Worm (Caenorhabditis elegans) whole organism, mixed stage, embryonic: ENCODE results near the gene clx-1.

ENCODE experiments used
- bed-3 ChIP-seq: fragments of 200-800 bp; sonication (Bioruptor generic); optimal IDR thresholded peaks from 3 replicates; lab custom pipeline; 2018; ENCODE audit warnings: mild to moderate bottlenecking, missing genetic modification characterization, moderate library complexity, missing compliant biosample characterization
- ceh-39 ChIP-seq: fragments of 150-350 bp; optimal IDR thresholded peaks from 2 replicates; lab custom pipeline; 2014; ENCODE audit warnings: missing biosample characterization, missing genetic modification characterization
- ceh-43 ChIP-seq: fragments of 200-800 bp; sonication (Bioruptor generic); optimal IDR thresholded peaks from 2 replicates; lab custom pipeline; 2018; ENCODE audit warnings: mild to moderate bottlenecking, missing genetic modification characterization, moderate library complexity, missing compliant biosample characterization
- ceh-83 ChIP-seq: fragments of 200-800 bp; sonication (Bioruptor generic); optimal IDR thresholded peaks from 2 replicates; lab custom pipeline; 2018; ENCODE audit warnings: mild to moderate bottlenecking, missing genetic modification characterization, missing compliant biosample characterization
- ces-1 ChIP-seq: fragments of 150-350 bp; optimal IDR thresholded peaks from 2 replicates; lab custom pipeline; 2014; ENCODE audit warnings: missing biosample characterization, missing genetic modification reagents, missing genetic modification characterization
- cnd-1 ChIP-seq: fragments of 200-800 bp; sonication (Bioruptor generic); optimal IDR thresholded peaks from 2 replicates; lab custom pipeline; 2018; ENCODE audit warnings: mild to moderate bottlenecking, missing genetic modification characterization, missing compliant biosample characterization
- drap-1 ChIP-seq: fragments of 200-800 bp; sonication (Bioruptor generic); optimal IDR thresholded peaks from 3 replicates; lab custom pipeline; 2018; ENCODE audit warnings: mild to moderate bottlenecking, missing genetic modification characterization, missing compliant biosample characterization
- elt-1 ChIP-seq: sonication (generic microtip); optimal IDR thresholded peaks from 2 replicates; lab custom pipeline; 2017; ENCODE audit warnings: missing genetic modification characterization, mild to moderate bottlenecking, missing compliant biosample characterization, antibody characterized with exemption, moderate library complexity, borderline replicate concordance; ENCODE audit not compliant: insufficient read depth
- elt-3 ChIP-seq: fragments of 150-350 bp; optimal IDR thresholded peaks from 2 replicates; lab custom pipeline; 2014; ENCODE audit warnings: missing biosample characterization, missing genetic modification characterization
- hlh-1 ChIP-seq: fragments of 150-350 bp; optimal IDR thresholded peaks from 2 replicates; lab custom pipeline; 2014; ENCODE audit warnings: missing biosample characterization, missing genetic modification reagents, missing genetic modification characterization
- lin-13 ChIP-seq: fragments of 150-350 bp; optimal IDR thresholded peaks from 2 replicates; lab custom pipeline; 2014; ENCODE audit warnings: missing biosample characterization, missing genetic modification characterization
- lin-32 ChIP-seq: fragments of 200-800 bp; sonication (Bioruptor generic); optimal IDR thresholded peaks from 2 replicates; lab custom pipeline; 2018; ENCODE audit warnings: mild to moderate bottlenecking, missing genetic modification characterization, missing compliant biosample characterization
- lsy-2 ChIP-seq: fragments of 150-350 bp; optimal IDR thresholded peaks from 2 replicates; lab custom pipeline; 2014; ENCODE audit warnings: missing biosample characterization, missing genetic modification characterization
- mab-5 ChIP-seq: fragments of 150-350 bp; optimal IDR thresholded peaks from 2 replicates; lab custom pipeline; 2014; ENCODE audit warnings: missing biosample characterization, missing genetic modification characterization
- mep-1 ChIP-seq: fragments of 150-350 bp; optimal IDR thresholded peaks from 2 replicates; lab custom pipeline; 2017; ENCODE audit warnings: missing biosample characterization, missing genetic modification reagents, missing genetic modification characterization, inconsistent platforms
- mls-2 ChIP-seq: sonication (generic microtip); optimal IDR thresholded peaks from 2 replicates; lab custom pipeline; 2016; ENCODE audit warnings: mild to moderate bottlenecking, missing genetic modification characterization, moderate library complexity, missing compliant biosample characterization
- nhr-12 ChIP-seq: fragments of 150-350 bp; optimal IDR thresholded peaks from 2 replicates; lab custom pipeline; 2014; ENCODE audit warnings: missing biosample characterization, missing genetic modification characterization
- nhr-2 ChIP-seq: fragments of 150-350 bp; optimal IDR thresholded peaks from 2 replicates; lab custom pipeline; 2014; ENCODE audit warnings: missing biosample characterization, missing genetic modification characterization
- nhr-237 ChIP-seq: fragments of 150-350 bp; optimal IDR thresholded peaks from 2 replicates; lab custom pipeline; 2014; ENCODE audit warnings: missing biosample characterization, missing genetic modification characterization
- nhr-76 ChIP-seq: sonication (generic microtip); optimal IDR thresholded peaks from 2 replicates; lab custom pipeline; 2017; ENCODE audit warnings: missing biosample characterization, missing genetic modification characterization
- pha-4 ChIP-seq: fragments of 150-350 bp; optimal IDR thresholded peaks from 2 replicates; lab custom pipeline; 2018; ENCODE audit warnings: missing biosample characterization, missing genetic modification reagents, missing genetic modification characterization
- sem-2 ChIP-seq: fragments of 200-800 bp; sonication (Bioruptor generic); optimal IDR thresholded peaks from 2 replicates; lab custom pipeline; 2018; ENCODE audit warnings: mild to moderate bottlenecking, missing genetic modification characterization, missing compliant biosample characterization
- snpc-4 ChIP-seq: fragments of 150-350 bp; optimal IDR thresholded peaks from 2 replicates; lab custom pipeline; 2014; ENCODE audit warnings: missing biosample characterization, missing genetic modification characterization
- sptf-1 ChIP-seq: sonication (generic microtip); optimal IDR thresholded peaks from 2 replicates; lab custom pipeline; 2017; ENCODE audit warnings: mild to moderate bottlenecking, missing genetic modification characterization, moderate library complexity, missing compliant biosample characterization
- unc-120 ChIP-seq: sonication (generic microtip); optimal IDR thresholded peaks from 2 replicates; lab custom pipeline; 2017; ENCODE audit warnings: missing genetic modification characterization, missing compliant biosample characterization; ENCODE audit not compliant: poor library complexity, severe bottlenecking
- unc-39 ChIP-seq: fragments of 150-350 bp; optimal IDR thresholded peaks from 2 replicates; lab custom pipeline; 2014; ENCODE audit warnings: missing biosample characterization, missing genetic modification characterization
- unc-62 ChIP-seq: fragments of 150-350 bp; optimal IDR thresholded peaks from 2 replicates; lab custom pipeline; 2014; ENCODE audit warnings: missing biosample characterization, missing genetic modification reagents, missing genetic modification characterization
- zip-8 ChIP-seq: fragments of 150-350 bp; optimal IDR thresholded peaks from 2 replicates; lab custom pipeline; 2014; ENCODE audit warnings: missing biosample characterization, missing genetic modification characterization

Gene clx-1

ce11 chrIV:7734173-7734572 lies 275 bp upstream of the clx-1 start:
- TF ChIP-seq elt-1 (tag; lab: Kevin White, UChicago) (no peak), ceh-39 (tag; lab: Kevin White, UChicago) (no peak)

DNA sequence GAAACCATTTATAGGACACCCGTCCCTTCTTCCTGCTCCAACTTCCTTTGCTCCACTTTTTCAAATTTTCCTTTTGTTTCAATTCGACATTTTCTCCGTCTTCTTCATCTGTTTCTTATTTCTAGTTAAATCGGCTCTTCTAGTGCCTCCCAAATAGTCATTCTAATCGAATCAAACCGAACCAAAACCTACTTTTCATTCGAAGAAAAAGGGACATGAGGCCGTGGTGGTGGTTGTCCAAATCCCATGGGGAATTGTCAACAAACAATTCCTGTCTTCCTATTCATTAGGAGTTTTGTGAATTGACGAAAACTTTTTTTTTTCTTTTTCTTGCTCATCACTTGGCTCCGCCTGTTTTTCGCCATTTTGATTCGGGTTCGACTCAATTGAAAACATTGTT lies 2.2 kb downstream of the clx-1 start:
- no peak for TF ChIP-seq nhr-76 (tag; lab: Kevin White, UChicago)
- peak; percentile 50 for TF ChIP-seq ces-1

DNA sequence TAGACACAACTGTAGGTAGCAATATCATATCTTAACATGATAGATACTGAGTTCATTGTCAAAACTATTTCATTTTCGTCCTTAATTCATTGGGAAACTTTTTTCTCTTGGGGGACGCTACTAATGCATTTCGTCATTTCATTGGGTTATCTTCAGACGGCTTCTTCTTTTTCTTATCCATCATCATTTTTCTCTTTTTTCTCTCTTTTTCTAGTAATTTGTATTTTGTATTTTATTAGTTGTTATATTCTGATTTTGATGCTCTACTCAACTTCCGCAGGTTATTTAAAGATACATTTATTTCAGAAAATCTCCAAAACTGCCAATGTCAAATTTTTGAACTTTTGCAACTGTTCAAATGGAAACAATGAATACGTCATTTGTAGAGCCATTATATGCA lies 9.1 kb downstream of the clx-1 start, which contains the start of gene npr-35:
npr-35 (plus strand) TSS at position 301 of the 400 bp plus-strand sequence.
- TF ChIP-seq nhr-2 (tag; lab: Kevin White, UChicago), result no peak
- TF ChIP-seq sem-2 (GFP tag; lab: Kevin White, UChicago), result no peak
- TF ChIP-seq hlh-1 (tag; lab: Kevin White, UChicago), result no peak
- TF ChIP-seq unc-39 (tag; lab: Kevin White, UChicago), result no peak
- no peak for TF ChIP-seq lin-32 (GFP tag; lab: Kevin White, UChicago)
- no peak for TF ChIP-seq nhr-76 (tag; lab: Kevin White, UChicago)
- TF ChIP-seq drap-1 (GFP tag; lab: Kevin White, UChicago), result no peak
- TF ChIP-seq lsy-2 (tag; lab: Kevin White, UChicago), result no peak
- no peak for TF ChIP-seq nhr-12
- TF ChIP-seq bed-3 (GFP tag; lab: Kevin White, UChicago), result no peak
- no peak for TF ChIP-seq snpc-4 (tag; lab: Kevin White, UChicago)
- TF ChIP-seq ceh-43 (GFP tag; lab: Kevin White, UChicago), result no peak
- no peak for TF ChIP-seq elt-1 (tag; lab: Kevin White, UChicago)
- TF ChIP-seq mls-2, result no peak
- no peak for TF ChIP-seq unc-62 (GFP tag; lab: Kevin White, UChicago)
- TF ChIP-seq cnd-1 (tag; lab: Kevin White, UChicago), result no peak
- no peak for TF ChIP-seq elt-3 (tag; lab: Kevin White, UChicago)
- TF ChIP-seq unc-120 (tag; lab: Kevin White, UChicago), result no peak
- TF ChIP-seq ceh-83 (GFP tag; lab: Kevin White, UChicago), result no peak
- TF ChIP-seq pha-4 (tag; lab: Kevin White, UChicago), result no peak
- TF ChIP-seq, all 35 proteins: peak for 0

DNA sequence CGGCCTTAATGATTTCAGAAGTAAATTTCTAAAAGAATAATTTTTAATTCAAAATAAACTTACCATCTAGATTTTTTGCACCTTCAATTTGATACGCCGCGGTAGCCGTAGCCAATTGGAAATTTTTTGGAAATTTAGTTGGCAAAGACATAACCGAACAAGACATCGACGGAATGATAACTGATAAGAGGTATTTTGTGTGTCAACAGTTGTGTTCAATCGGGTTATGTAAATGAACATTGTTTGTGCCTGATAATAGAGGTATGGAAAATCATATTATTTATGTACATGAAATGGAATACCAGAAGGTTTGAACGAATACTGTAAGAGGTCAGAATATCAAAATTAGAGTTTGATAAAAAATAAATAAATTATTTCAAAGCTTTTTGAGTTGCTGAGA lies 13.4 kb downstream of the clx-1 start, which contains the start of gene klo-1:
klo-1 (minus strand) TSS at position 388 of the 400 bp plus-strand sequence.
- no peak for TF ChIP-seq unc-39 (tag; lab: Kevin White, UChicago)
- no peak for TF ChIP-seq ces-1
- no peak for TF ChIP-seq unc-120 (tag; lab: Kevin White, UChicago)
- TF ChIP-seq mab-5 (tag; lab: Kevin White, UChicago), result no peak

DNA sequence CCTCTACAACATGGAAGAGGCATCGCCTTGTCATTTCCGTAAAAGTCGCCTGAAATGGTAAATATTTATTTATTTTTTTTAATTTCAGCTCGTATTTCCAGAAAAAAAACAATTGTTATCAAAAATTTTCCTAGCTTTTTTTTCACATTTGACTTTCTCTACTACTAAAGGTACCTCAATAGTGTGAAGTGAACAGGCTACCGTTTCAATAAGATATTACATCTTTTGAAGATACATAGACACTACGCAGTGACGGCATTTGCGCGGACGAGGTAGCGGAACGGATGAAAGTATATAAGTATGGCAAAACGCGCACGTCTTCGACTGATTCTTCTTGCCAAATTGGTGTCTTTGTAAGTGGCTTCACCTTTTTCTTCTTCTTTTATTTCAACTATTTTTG lies 18.7 kb downstream of the clx-1 start, which contains the start of gene col-14:
col-14 (plus strand) TSS at position 301 of the 400 bp plus-strand sequence.
- no peak for TF ChIP-seq lin-13 (tag; lab: Kevin White, UChicago)
- no peak for TF ChIP-seq unc-39 (tag; lab: Kevin White, UChicago)
- no peak for TF ChIP-seq mep-1 (tag; lab: Kevin White, UChicago)
- TF ChIP-seq zip-8 (tag; lab: Kevin White, UChicago), result no peak
- no peak for TF ChIP-seq sptf-1
- TF ChIP-seq, all 35 proteins: peak for 0

DNA sequence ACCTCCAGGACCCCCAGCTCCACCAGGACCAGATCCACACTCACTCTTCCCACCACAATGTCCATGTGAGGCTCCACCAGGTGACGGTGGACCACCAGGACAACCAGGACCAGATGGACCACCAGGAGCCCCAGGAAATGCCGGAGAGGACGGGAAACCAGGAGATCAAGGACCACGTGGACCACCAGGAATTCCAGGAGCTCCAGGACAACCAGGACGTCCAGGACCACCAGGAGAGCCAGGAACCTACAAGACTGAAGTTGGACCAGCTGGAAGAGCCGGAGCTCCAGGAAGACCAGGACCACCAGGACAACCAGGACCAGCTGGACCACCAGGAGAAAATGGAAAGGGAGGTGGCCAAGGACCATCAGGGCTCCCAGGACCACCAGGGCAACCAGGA lies 19.7 kb downstream of the clx-1 start:
- TF ChIP-seq zip-8 (tag; lab: Kevin White, UChicago) (no peak), lin-13 (tag; lab: Kevin White, UChicago) (no peak), ces-1 (no peak), lin-32 (GFP tag; lab: Kevin White, UChicago) (no peak), ceh-39 (tag; lab: Kevin White, UChicago) (no peak), nhr-237 (no peak)
- TF ChIP-seq, all 35 proteins: peak for 0

DNA sequence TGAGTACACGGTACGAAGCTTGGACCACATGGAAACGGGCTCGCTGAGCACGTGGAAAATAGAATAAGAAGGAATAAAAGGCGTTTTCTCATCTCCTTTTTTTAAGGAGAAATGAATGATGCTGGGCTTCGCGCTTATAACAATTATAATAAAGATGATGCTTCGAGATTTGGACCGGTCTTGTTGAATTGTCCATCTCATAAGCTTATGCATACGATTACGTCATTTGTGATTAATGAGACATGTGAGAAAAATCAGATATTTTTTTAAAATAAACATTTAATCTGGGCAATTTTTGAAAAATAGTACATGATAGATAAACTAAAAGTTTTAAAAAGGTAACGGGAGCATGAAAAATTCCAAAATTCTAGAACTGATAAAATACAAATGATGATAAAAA lies 22.8 kb downstream of the clx-1 start, which contains the start of gene C46A5.4:
C46A5.4 (minus strand) TSS at position 101 of the 400 bp plus-strand sequence.
- TF ChIP-seq zip-8 (tag; lab: Kevin White, UChicago), result peak; percentile 57
- no peak for TF ChIP-seq bed-3 (GFP tag; lab: Kevin White, UChicago)
- TF ChIP-seq, all 35 proteins: peak for 1
